Worm (Caenorhabditis elegans) whole organism, young adult: ENCODE data around the gene best-13.

ENCODE experiments used
- ZK185.1 ChIP-seq: sonication (generic microtip); optimal IDR thresholded peaks from 2 replicates; lab custom pipeline; 2016; ENCODE audit warnings: mild to moderate bottlenecking, missing genetic modification characterization, missing compliant biosample characterization; ENCODE audit not compliant: poor library complexity, severe bottlenecking
- ceh-100 ChIP-seq: fragments of 200-800 bp; sonication (Bioruptor generic); IDR thresholded peaks from 2 replicates; pipeline ENCODE4 v1.3.6; 2022; ENCODE audit warnings: missing genetic modification reagents, missing genetic modification characterization, missing compliant biosample characterization
- fkh-3 ChIP-seq: sonication (generic microtip); optimal IDR thresholded peaks from 2 replicates; lab custom pipeline; 2016; ENCODE audit warnings: mild to moderate bottlenecking, missing genetic modification characterization, missing compliant biosample characterization
- hsf-1 ChIP-seq: fragments of 200-800 bp; sonication (Bioruptor generic); IDR thresholded peaks from 2 replicates; pipeline ENCODE4 v1.3.6; 2022; ENCODE audit warnings: missing genetic modification reagents, missing genetic modification characterization, missing compliant biosample characterization
- snpc-3.4 ChIP-seq: sonication (generic microtip); optimal IDR thresholded peaks from 2 replicates; lab custom pipeline; 2017; ENCODE audit warnings: missing genetic modification characterization, mild to moderate bottlenecking, missing compliant biosample characterization, antibody characterized with exemption, moderate library complexity, missing genotype, missing genetic modification reagents
- snpc-4 ChIP-seq, 5 experiments: fragments of 150-350 bp in 1 of 5; sonication (generic microtip) in 4 of 5; optimal IDR thresholded peaks; 2 replicates each; lab custom pipeline; 2014 to 2018; ENCODE audit warnings: missing genetic modification characterization in 5 of 5, missing biosample characterization in 3 of 5, antibody characterized with exemption in 2 of 5, mild to moderate bottlenecking in 2 of 5, missing compliant biosample characterization in 2 of 5, missing genotype in 2 of 5, moderate library complexity in 2 of 5, missing genetic modification reagents in 1 of 5
- unc-130 ChIP-seq: sonication (generic microtip); optimal IDR thresholded peaks from 2 replicates; lab custom pipeline; 2016; ENCODE audit warnings: missing genetic modification reagents, missing genetic modification characterization, missing compliant biosample characterization

- TF ChIP-seq ceh-100 (GFP tag; lab: Robert Waterston, UW): no peak
- no peak for TF ChIP-seq fkh-3
- no peak for TF ChIP-seq ZK185.1 (tag; lab: Kevin White, UChicago)
- no peak for TF ChIP-seq hsf-1
- TF ChIP-seq unc-130 (GFP tag; lab: Kevin White, UChicago): no peak
- no peak for TF ChIP-seq snpc-4 (GFP tag; optimal IDR thresholded peaks at IDR 0.05; lab: Kevin White, UChicago)
- no peak for TF ChIP-seq snpc-4 (tag; optimal IDR thresholded peaks at IDR 0.05; lab: Kevin White, UChicago)
- no peak for TF ChIP-seq snpc-3.4 (tag; lab: Kevin White, UChicago)
Measured at ce11 chrIV:9854952-9855351, 48.8 kb upstream of the best-13 start.
